Fruit fly (Drosophila melanogaster): ENCODE data around the gene gdl.

DNA sequence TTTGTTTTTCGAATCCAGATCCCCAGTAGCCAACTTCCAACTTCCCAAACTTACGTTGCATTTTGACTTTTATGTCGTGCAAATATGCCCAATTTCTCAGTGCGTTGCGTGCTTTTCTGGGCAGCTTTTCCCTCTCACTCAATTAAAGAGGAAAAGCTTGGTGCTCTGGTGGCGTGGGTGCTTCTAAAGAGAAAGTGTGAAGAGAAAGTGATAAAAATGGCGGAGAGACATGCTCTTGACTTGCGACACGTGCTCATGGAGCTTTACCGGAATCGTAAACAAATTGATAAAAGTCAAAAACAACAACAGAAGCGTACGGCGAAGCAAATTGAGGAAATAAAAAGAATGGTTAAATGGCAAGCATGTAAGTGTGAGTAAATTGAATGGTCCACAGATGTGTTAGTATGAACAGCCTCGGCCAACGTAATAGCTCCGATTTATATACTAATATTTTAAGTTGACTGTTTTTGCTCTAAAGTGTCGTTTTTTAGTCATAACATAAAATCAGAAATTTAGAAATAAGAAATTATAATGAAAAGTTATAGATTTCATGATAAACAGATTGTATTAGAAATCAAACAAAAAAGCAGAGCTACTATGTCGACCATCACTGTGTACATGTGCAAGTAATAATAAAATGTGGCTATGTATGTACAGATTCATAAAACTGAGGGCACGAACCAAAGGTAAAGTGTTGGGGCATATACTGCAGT is 15.2 kb upstream of the gdl start:
- TF ChIP-seq CG7101 (tag; optimal IDR thresholded peaks at IDR 0.05), result no peak
- TF ChIP-seq tj (GFP tag; optimal IDR thresholded peaks at IDR 0.05), result no peak

All from whole organism, adult.